Fruit fly (Drosophila melanogaster) whole organism, prepupa: ENCODE results near the gene CG31776.

Experiments used
- Blimp-1 ChIP-seq: fragments of 200-800 bp; sonication (Bioruptor generic); optimal IDR thresholded peaks from 3 replicates; lab custom pipeline; 2017; ENCODE audit warnings: missing biosample characterization, missing genetic modification characterization, mild to moderate bottlenecking, moderate library complexity, missing genetic modification reagents
- CG10631 ChIP-seq: fragments of 200-800 bp; sonication (Bioruptor generic); optimal IDR thresholded peaks from 2 replicates; lab custom pipeline; 2016; ENCODE audit warnings: missing biosample characterization, missing genetic modification characterization
- CG11294 ChIP-seq: fragments of 200-800 bp; sonication (Bioruptor generic); IDR thresholded peaks from 2 replicates; pipeline ENCODE4 v1.3.6; 2022; ENCODE audit warnings: missing biosample characterization, missing genetic modification characterization
- CG11902 ChIP-seq: fragments of 200-800 bp; sonication (Bioruptor generic); optimal IDR thresholded peaks from 3 replicates; lab custom pipeline; 2016; ENCODE audit warnings: missing biosample characterization, missing genetic modification characterization
- CG15336 ChIP-seq: fragments of 200-800 bp; sonication (Bioruptor generic); IDR thresholded peaks from 2 replicates; pipeline ENCODE4 v1.3.6; 2022; ENCODE audit warnings: missing biosample characterization, missing genetic modification characterization
- CG1621 ChIP-seq: fragments of 200-800 bp; sonication (Bioruptor generic); optimal IDR thresholded peaks from 3 replicates; lab custom pipeline; 2018; ENCODE audit warnings: missing biosample characterization, mild to moderate bottlenecking, missing genetic modification characterization
- CG16779 ChIP-seq: fragments of 200-800 bp; sonication (Bioruptor generic); optimal IDR thresholded peaks from 3 replicates; lab custom pipeline; 2017; ENCODE audit warnings: missing biosample characterization, mild to moderate bottlenecking, missing genetic modification characterization
- CG3032 ChIP-seq: fragments of 200-800 bp; optimal IDR thresholded peaks from 2 replicates; lab custom pipeline; 2019; ENCODE audit warnings: missing biosample characterization, mild to moderate bottlenecking, missing genetic modification characterization, moderate library complexity
- CG32006 ChIP-seq: fragments of 200-800 bp; sonication (Bioruptor generic); optimal IDR thresholded peaks from 3 replicates; lab custom pipeline; 2017; ENCODE audit warnings: missing biosample characterization, mild to moderate bottlenecking, missing genetic modification characterization
- CG34406 ChIP-seq: fragments of 200-800 bp; sonication (Bioruptor generic); optimal IDR thresholded peaks from 3 replicates; lab custom pipeline; 2016; ENCODE audit warnings: missing biosample characterization, missing genetic modification characterization
- CG3919 ChIP-seq: fragments of 200-800 bp; sonication (Bioruptor generic); optimal IDR thresholded peaks from 3 replicates; lab custom pipeline; 2016; ENCODE audit warnings: missing biosample characterization, missing genetic modification characterization
- CG4318 ChIP-seq: fragments of 200-800 bp; sonication (Bioruptor generic); optimal IDR thresholded peaks from 3 replicates; lab custom pipeline; 2017; ENCODE audit warnings: missing biosample characterization, mild to moderate bottlenecking, missing genetic modification characterization
- CG6163 ChIP-seq: fragments of 200-800 bp; sonication (Bioruptor generic); IDR thresholded peaks from 3 replicates; pipeline ENCODE4 v1.3.6; 2022; ENCODE audit warnings: missing biosample characterization, missing genetic modification characterization
- CG6276 ChIP-seq: fragments of 200-800 bp; sonication (Bioruptor generic); optimal IDR thresholded peaks from 2 replicates; lab custom pipeline; 2017; ENCODE audit warnings: missing biosample characterization, mild to moderate bottlenecking, missing genetic modification characterization
- CG6792 ChIP-seq: fragments of 200-800 bp; sonication (Bioruptor generic); optimal IDR thresholded peaks from 3 replicates; lab custom pipeline; 2016; ENCODE audit warnings: missing biosample characterization, missing genetic modification characterization
- CG6854 ChIP-seq: fragments of 200-800 bp; sonication (Bioruptor generic); optimal IDR thresholded peaks from 2 replicates; lab custom pipeline; 2017; ENCODE audit warnings: missing biosample characterization, mild to moderate bottlenecking, missing genetic modification characterization
- CG7368 ChIP-seq: fragments of 200-800 bp; sonication (Bioruptor generic); optimal IDR thresholded peaks from 3 replicates; lab custom pipeline; 2016; ENCODE audit warnings: missing biosample characterization, missing genetic modification characterization
- CG8319 ChIP-seq: fragments of 200-800 bp; sonication (Bioruptor generic); optimal IDR thresholded peaks from 3 replicates; lab custom pipeline; 2016; ENCODE audit warnings: missing biosample characterization, missing genetic modification characterization
- CG8632 ChIP-seq: fragments of 200-800 bp; sonication (Bioruptor generic); optimal IDR thresholded peaks from 3 replicates; lab custom pipeline; 2016; ENCODE audit warnings: missing biosample characterization, missing genetic modification characterization
- CG9139 ChIP-seq: fragments of 200-800 bp; sonication (Bioruptor generic); optimal IDR thresholded peaks from 3 replicates; lab custom pipeline; 2017; ENCODE audit warnings: missing biosample characterization, mild to moderate bottlenecking, missing genetic modification characterization
- Eip78C ChIP-seq: fragments of 200-800 bp; sonication (Bioruptor generic); peaks from one replicate; lab custom pipeline; 2016; ENCODE audit warnings: missing biosample characterization, missing genetic modification characterization
- Ets21C ChIP-seq: fragments of 200-800 bp; sonication (Bioruptor generic); optimal IDR thresholded peaks from 3 replicates; lab custom pipeline; 2016; ENCODE audit warnings: missing biosample characterization, missing genetic modification characterization
- Ets96B ChIP-seq: fragments of 200-800 bp; optimal IDR thresholded peaks from 2 replicates; lab custom pipeline; 2019; ENCODE audit warnings: missing biosample characterization, mild to moderate bottlenecking, missing genetic modification characterization, moderate library complexity
- Gug ChIP-seq: fragments of 200-800 bp; sonication (Bioruptor generic); IDR thresholded peaks from 2 replicates; pipeline ENCODE4 v1.3.6; 2022; ENCODE audit warnings: missing biosample characterization, missing genetic modification characterization
- Hr38 ChIP-seq: sonication (Bioruptor generic); optimal IDR thresholded peaks from 2 replicates; lab custom pipeline; 2016; ENCODE audit warnings: missing biosample characterization, missing genetic modification characterization
- Hr39 ChIP-seq: fragments of 200-800 bp; sonication (Bioruptor generic); optimal IDR thresholded peaks from 2 replicates; lab custom pipeline; 2016; ENCODE audit warnings: missing biosample characterization, missing genetic modification characterization
- Lpt ChIP-seq: fragments of 200-800 bp; sonication (Bioruptor generic); optimal IDR thresholded peaks from 3 replicates; lab custom pipeline; 2016; ENCODE audit warnings: missing biosample characterization, missing genetic modification characterization
- Met ChIP-seq: fragments of 200-800 bp; sonication (Bioruptor generic); optimal IDR thresholded peaks from 3 replicates; lab custom pipeline; 2016; ENCODE audit warnings: missing biosample characterization, missing genetic modification characterization
- OdsH ChIP-seq: fragments of 200-800 bp; sonication (Bioruptor generic); optimal IDR thresholded peaks from 3 replicates; lab custom pipeline; 2016; ENCODE audit warnings: missing biosample characterization, missing genetic modification characterization
- Smox ChIP-seq: fragments of 200-800 bp; sonication (Bioruptor generic); optimal IDR thresholded peaks from 3 replicates; lab custom pipeline; 2016; ENCODE audit warnings: missing biosample characterization, missing genetic modification characterization
- Sox102F ChIP-seq: fragments of 200-800 bp; sonication (Bioruptor generic); optimal IDR thresholded peaks from 2 replicates; lab custom pipeline; 2016; ENCODE audit warnings: missing biosample characterization, mild to moderate bottlenecking, missing genetic modification characterization
- Sox14 ChIP-seq: fragments of 200-800 bp; sonication (Bioruptor generic); optimal IDR thresholded peaks from 3 replicates; lab custom pipeline; 2016; ENCODE audit warnings: missing biosample characterization, missing genetic modification characterization
- Sox15 ChIP-seq: fragments of 200-800 bp; sonication (Bioruptor generic); optimal IDR thresholded peaks from 3 replicates; lab custom pipeline; 2016; ENCODE audit warnings: missing biosample characterization, missing genetic modification characterization
- achi ChIP-seq: fragments of 200-800 bp; sonication (Bioruptor generic); optimal IDR thresholded peaks from 3 replicates; lab custom pipeline; 2016; ENCODE audit warnings: missing biosample characterization, missing genetic modification characterization
- acj6 ChIP-seq: fragments of 200-800 bp; sonication (Bioruptor generic); optimal IDR thresholded peaks from 3 replicates; lab custom pipeline; 2016; ENCODE audit warnings: missing biosample characterization, missing genetic modification characterization
- cyc ChIP-seq: fragments of 200-800 bp; sonication (Bioruptor generic); optimal IDR thresholded peaks from 3 replicates; lab custom pipeline; 2016; ENCODE audit warnings: missing biosample characterization, missing genetic modification characterization
- dac ChIP-seq: fragments of 200-800 bp; sonication (Bioruptor generic); optimal IDR thresholded peaks from 2 replicates; lab custom pipeline; 2017; ENCODE audit warnings: missing biosample characterization, mild to moderate bottlenecking, missing genetic modification characterization
- eg ChIP-seq: fragments of 200-800 bp; sonication (Bioruptor generic); IDR thresholded peaks from 3 replicates; pipeline ENCODE4 v1.3.6; 2022; ENCODE audit warnings: missing biosample characterization, missing genetic modification characterization
- esn ChIP-seq: fragments of 200-800 bp; sonication (Bioruptor generic); optimal IDR thresholded peaks from 2 replicates; lab custom pipeline; 2016; ENCODE audit warnings: missing biosample characterization, mild to moderate bottlenecking, missing genetic modification characterization, moderate library complexity
- fd59A ChIP-seq: fragments of 200-800 bp; sonication (Bioruptor generic); optimal IDR thresholded peaks from 2 replicates; lab custom pipeline; 2017; ENCODE audit warnings: missing biosample characterization, mild to moderate bottlenecking, missing genetic modification characterization, missing genetic modification reagents
- fd85E ChIP-seq: fragments of 200-800 bp; sonication (Bioruptor generic); optimal IDR thresholded peaks from 3 replicates; lab custom pipeline; 2016; ENCODE audit warnings: missing biosample characterization, missing genetic modification characterization
- fkh ChIP-seq: fragments of 200-800 bp; sonication (Bioruptor generic); optimal IDR thresholded peaks from 3 replicates; lab custom pipeline; 2017; ENCODE audit warnings: missing biosample characterization, mild to moderate bottlenecking, missing genetic modification characterization, moderate library complexity
- lz ChIP-seq: fragments of 200-800 bp; sonication (Bioruptor generic); optimal IDR thresholded peaks from 3 replicates; lab custom pipeline; 2016; ENCODE audit warnings: missing biosample characterization, missing genetic modification characterization
- pdm3 ChIP-seq: fragments of 200-800 bp; sonication (Bioruptor generic); optimal IDR thresholded peaks from 3 replicates; lab custom pipeline; 2016; ENCODE audit warnings: missing biosample characterization, missing genetic modification characterization
- salr ChIP-seq, 2 experiments: fragments of 200-800 bp; sonication (Bioruptor generic); optimal IDR thresholded peaks; 3 replicates each; lab custom pipeline; 2016 to 2018; ENCODE audit warnings: missing biosample characterization in 2 of 2, missing genetic modification characterization in 2 of 2, mild to moderate bottlenecking in 1 of 2
- spab ChIP-seq: fragments of 200-800 bp; sonication (Bioruptor generic); optimal IDR thresholded peaks from 2 replicates; lab custom pipeline; 2017; ENCODE audit warnings: missing biosample characterization, mild to moderate bottlenecking, missing genetic modification characterization, missing genetic modification reagents
- ss ChIP-seq, 2 experiments: fragments of 200-800 bp; sonication (Bioruptor generic); optimal IDR thresholded peaks; 2 replicates in 1 of 2; 3 replicates in 1 of 2; lab custom pipeline; 2017 to 2018; ENCODE audit warnings: mild to moderate bottlenecking in 2 of 2, missing biosample characterization in 2 of 2, missing genetic modification characterization in 2 of 2, moderate library complexity in 1 of 2
- svp ChIP-seq: fragments of 200-800 bp; sonication (Bioruptor generic); peaks from one replicate; lab custom pipeline; 2016; ENCODE audit warnings: missing biosample characterization, missing genetic modification characterization
- topi ChIP-seq: fragments of 200-800 bp; sonication (Bioruptor generic); optimal IDR thresholded peaks from 3 replicates; lab custom pipeline; 2016; ENCODE audit warnings: missing biosample characterization, missing genetic modification characterization
- vri ChIP-seq: fragments of 200-800 bp; sonication (Bioruptor generic); optimal IDR thresholded peaks from 3 replicates; lab custom pipeline; 2016; ENCODE audit warnings: missing biosample characterization, mild to moderate bottlenecking, missing genetic modification characterization

Gene CG31776

DNA sequence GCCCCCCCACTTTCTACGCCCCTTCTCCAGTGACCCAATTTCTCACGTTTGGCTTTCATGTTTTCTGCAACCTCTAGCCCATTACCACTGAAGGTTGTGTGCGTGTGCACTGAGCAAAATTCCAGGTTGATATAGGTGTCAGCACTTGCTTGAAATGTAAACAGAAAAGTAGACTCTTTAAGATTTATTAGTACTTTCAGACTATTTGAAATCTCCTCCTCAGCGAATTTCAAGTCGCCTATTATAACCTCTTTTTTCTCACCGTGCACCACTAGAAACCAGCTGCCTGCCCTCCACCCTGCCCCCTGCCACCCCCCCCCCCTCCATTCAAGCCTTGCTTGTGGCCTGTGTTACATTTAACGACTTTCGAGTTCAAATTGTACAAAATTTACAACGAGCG is 34.9 kb upstream of the CG31776 start (continued):
- no peak for TF ChIP-seq vri (GFP tag; lab: Kevin White, UChicago)
- TF ChIP-seq Ets96B (tag; lab: Kevin White, UChicago), result no peak
- no peak for TF ChIP-seq Hr39 (GFP tag; lab: Kevin White, UChicago)
- no peak for TF ChIP-seq CG11902 (GFP tag; lab: Kevin White, UChicago)
- TF ChIP-seq pdm3 (GFP tag; lab: Kevin White, UChicago), result no peak
- TF ChIP-seq CG10631, result no peak
- TF ChIP-seq Gug, result peak; percentile 38; the same call in 1 of the 2 replicates

DNA sequence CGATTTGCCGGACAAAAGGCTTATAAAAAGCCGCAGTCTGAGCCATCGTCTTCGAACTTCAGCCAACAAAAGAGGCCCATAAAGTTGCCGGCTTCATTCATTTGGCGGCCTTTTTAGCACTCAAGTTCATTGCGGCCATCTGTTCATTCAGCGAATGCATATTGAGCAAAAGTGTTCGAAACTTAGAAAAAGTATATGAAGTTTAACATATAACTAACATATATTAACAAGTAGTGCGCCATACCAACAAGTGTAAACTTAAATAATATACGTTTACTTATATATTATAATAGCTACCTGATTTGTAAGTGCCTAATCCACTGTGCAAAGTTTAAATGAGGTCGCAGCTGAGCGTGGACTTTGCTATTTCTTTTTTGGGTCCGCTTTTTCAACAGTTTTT is 33.6 kb upstream of the CG31776 start:
- TF ChIP-seq fkh (no peak), CG32006 (GFP tag; lab: Kevin White, UChicago) (peak; percentile 47), Ets96B (tag; lab: Kevin White, UChicago) (no peak), CG6792 (GFP tag; lab: Kevin White, UChicago) (no peak), Hr38 (GFP tag; lab: Kevin White, UChicago) (no peak), CG16779 (tag; lab: Kevin White, UChicago) (no peak), Blimp-1 (GFP tag; lab: Kevin White, UChicago) (no peak), CG11294 (GFP tag; lab: Robert Waterston, UW) (no peak), CG6163 (peak; percentile 52; the same call in 2 of the 3 replicates), Smox (GFP tag; lab: Kevin White, UChicago) (no peak), CG11902 (GFP tag; lab: Kevin White, UChicago) (no peak), CG15336 (GFP tag; lab: Robert Waterston, UW) (peak; percentile 29; the same call in 1 of the 2 replicates), Met (no peak), topi (GFP tag; lab: Kevin White, UChicago) (no peak), eg (GFP tag; lab: Robert Waterston, UW) (peak; percentile 28; the same call in 1 of the 3 replicates), vri (GFP tag; lab: Kevin White, UChicago) (no peak), Sox15 (GFP tag; lab: Kevin White, UChicago) (no peak), fd59A (GFP tag; lab: Kevin White, UChicago) (no peak), Sox14 (GFP tag; lab: Kevin White, UChicago) (peak; percentile 15), Hr39 (GFP tag; lab: Kevin White, UChicago) (no peak), Gug (no peak), Sox102F (GFP tag; lab: Kevin White, UChicago) (no peak), CG10631 (no peak), cyc (no peak), CG9139 (GFP tag; lab: Kevin White, UChicago) (no peak), svp (GFP tag; lab: Kevin White, UChicago) (no peak), CG7368 (GFP tag; lab: Kevin White, UChicago) (no peak), CG34406 (no peak), CG6854 (no peak), CG3919 (GFP tag; lab: Kevin White, UChicago) (no peak), esn (GFP tag; lab: Kevin White, UChicago) (no peak), OdsH (GFP tag; lab: Kevin White, UChicago) (peak; percentile 39), CG4318 (peak; percentile 4), lz (GFP tag; lab: Kevin White, UChicago) (no peak), CG1621 (no peak), pdm3 (GFP tag; lab: Kevin White, UChicago) (peak; percentile 17), fd85E (GFP tag; lab: Kevin White, UChicago) (no peak), dac (GFP tag; lab: Kevin White, UChicago) (peak; percentile 43), ss (GFP tag; optimal IDR thresholded peaks at IDR 0.05; lab: Kevin White, UChicago) (no peak), CG3032 (no peak), salr (GFP tag; optimal IDR thresholded peaks at IDR 0.05; lab: Kevin White, UChicago) (no peak), CG8632 (no peak), achi (peak; percentile 29), acj6 (no peak), Ets21C (GFP tag; lab: Kevin White, UChicago) (no peak), CG6276 (peak; percentile 12), Eip78C (GFP tag; lab: Kevin White, UChicago) (peak; percentile 67), spab (no peak), Lpt (GFP tag; lab: Kevin White, UChicago) (no peak), CG8319 (no peak)
